Fruit fly (Drosophila melanogaster) whole organism, prepupa: Measurements from ENCODE around the gene CG32199.

ENCODE experiments used
- CG1621 ChIP-seq: fragments of 200-800 bp; sonication (Bioruptor generic); optimal IDR thresholded peaks from 3 replicates; lab custom pipeline; 2018; ENCODE audit warnings: missing biosample characterization, mild to moderate bottlenecking, missing genetic modification characterization
- CG3032 ChIP-seq: fragments of 200-800 bp; optimal IDR thresholded peaks from 2 replicates; lab custom pipeline; 2019; ENCODE audit warnings: missing biosample characterization, mild to moderate bottlenecking, missing genetic modification characterization, moderate library complexity
- CG34406 ChIP-seq: fragments of 200-800 bp; sonication (Bioruptor generic); optimal IDR thresholded peaks from 3 replicates; lab custom pipeline; 2016; ENCODE audit warnings: missing biosample characterization, missing genetic modification characterization
- CG4318 ChIP-seq: fragments of 200-800 bp; sonication (Bioruptor generic); optimal IDR thresholded peaks from 3 replicates; lab custom pipeline; 2017; ENCODE audit warnings: missing biosample characterization, mild to moderate bottlenecking, missing genetic modification characterization
- CG6854 ChIP-seq: fragments of 200-800 bp; sonication (Bioruptor generic); optimal IDR thresholded peaks from 2 replicates; lab custom pipeline; 2017; ENCODE audit warnings: missing biosample characterization, mild to moderate bottlenecking, missing genetic modification characterization
- Ets96B ChIP-seq: fragments of 200-800 bp; optimal IDR thresholded peaks from 2 replicates; lab custom pipeline; 2019; ENCODE audit warnings: missing biosample characterization, mild to moderate bottlenecking, missing genetic modification characterization, moderate library complexity
- Gug ChIP-seq: fragments of 200-800 bp; sonication (Bioruptor generic); IDR thresholded peaks from 2 replicates; pipeline ENCODE4 v1.3.6; 2022; ENCODE audit warnings: missing biosample characterization, missing genetic modification characterization
- OdsH ChIP-seq: fragments of 200-800 bp; sonication (Bioruptor generic); optimal IDR thresholded peaks from 3 replicates; lab custom pipeline; 2016; ENCODE audit warnings: missing biosample characterization, missing genetic modification characterization
- fd59A ChIP-seq: fragments of 200-800 bp; sonication (Bioruptor generic); optimal IDR thresholded peaks from 2 replicates; lab custom pipeline; 2017; ENCODE audit warnings: missing biosample characterization, mild to moderate bottlenecking, missing genetic modification characterization, missing genetic modification reagents
- fkh ChIP-seq: fragments of 200-800 bp; sonication (Bioruptor generic); optimal IDR thresholded peaks from 3 replicates; lab custom pipeline; 2017; ENCODE audit warnings: missing biosample characterization, mild to moderate bottlenecking, missing genetic modification characterization, moderate library complexity

DNA sequence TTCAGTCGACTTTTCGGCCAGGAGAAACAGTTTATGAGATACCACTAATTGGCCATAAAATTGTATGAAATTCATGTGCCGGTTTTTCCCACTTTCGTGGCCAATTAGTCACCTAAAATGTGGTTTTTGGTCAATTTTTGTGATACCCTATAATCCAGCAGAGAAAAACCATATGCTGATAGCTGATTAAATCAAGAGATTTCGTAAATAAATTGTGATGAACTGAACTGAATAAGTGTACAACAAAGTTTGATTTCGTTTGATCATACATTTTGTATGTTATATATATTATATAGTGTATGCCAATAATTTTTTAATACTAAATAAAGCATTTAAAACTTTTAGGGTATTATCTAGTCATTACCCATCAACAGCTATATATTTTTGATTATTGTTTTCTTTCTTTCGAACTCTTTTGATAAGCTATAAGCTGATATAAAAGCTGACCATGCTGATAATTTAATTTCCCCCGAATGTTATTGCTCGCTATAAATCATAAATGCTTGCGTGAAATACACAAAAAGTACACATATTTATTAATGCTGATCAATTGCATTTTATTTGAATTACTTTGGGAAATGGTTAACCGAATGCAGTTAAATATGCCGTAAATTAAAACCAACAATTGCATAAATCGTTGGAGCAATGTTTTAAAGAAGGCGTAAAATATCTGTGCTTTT, 23.2 kb downstream of the CG32199 start:
- no peak for TF ChIP-seq Gug (GFP tag; lab: Robert Waterston, UW)
- no peak for TF ChIP-seq CG1621 (tag; lab: Kevin White, UChicago)
- no peak for TF ChIP-seq fkh
- no peak for TF ChIP-seq CG3032 (tag; lab: Kevin White, UChicago)
- TF ChIP-seq OdsH: no peak
- TF ChIP-seq fd59A (GFP tag; lab: Kevin White, UChicago): no peak
- TF ChIP-seq CG34406 (GFP tag; lab: Kevin White, UChicago): no peak
- TF ChIP-seq CG6854 (GFP tag; lab: Kevin White, UChicago): no peak
- TF ChIP-seq CG4318 (GFP tag; lab: Kevin White, UChicago): no peak
- no peak for TF ChIP-seq Ets96B
